Worm (Caenorhabditis elegans) whole organism, mixed stage, embryonic: ENCODE results near the gene C33E10.10.

Experiments used
- M03D4.4 ChIP-seq: sonication (generic microtip); optimal IDR thresholded peaks from 2 replicates; lab custom pipeline; 2017; ENCODE audit warnings: mild to moderate bottlenecking, missing genetic modification characterization, missing compliant biosample characterization
- blmp-1 ChIP-seq: fragments of 150-350 bp; optimal IDR thresholded peaks from 2 replicates; lab custom pipeline; 2014; ENCODE audit warnings: missing biosample characterization, missing genetic modification characterization
- ceh-43 ChIP-seq: fragments of 200-800 bp; sonication (Bioruptor generic); optimal IDR thresholded peaks from 2 replicates; lab custom pipeline; 2018; ENCODE audit warnings: mild to moderate bottlenecking, missing genetic modification characterization, moderate library complexity, missing compliant biosample characterization
- ceh-83 ChIP-seq: fragments of 200-800 bp; sonication (Bioruptor generic); optimal IDR thresholded peaks from 2 replicates; lab custom pipeline; 2018; ENCODE audit warnings: mild to moderate bottlenecking, missing genetic modification characterization, missing compliant biosample characterization
- ces-1 ChIP-seq: fragments of 150-350 bp; optimal IDR thresholded peaks from 2 replicates; lab custom pipeline; 2014; ENCODE audit warnings: missing biosample characterization, missing genetic modification reagents, missing genetic modification characterization
- cnd-1 ChIP-seq: fragments of 200-800 bp; sonication (Bioruptor generic); optimal IDR thresholded peaks from 2 replicates; lab custom pipeline; 2018; ENCODE audit warnings: mild to moderate bottlenecking, missing genetic modification characterization, missing compliant biosample characterization
- elt-1 ChIP-seq: sonication (generic microtip); optimal IDR thresholded peaks from 2 replicates; lab custom pipeline; 2017; ENCODE audit warnings: missing genetic modification characterization, mild to moderate bottlenecking, missing compliant biosample characterization, antibody characterized with exemption, moderate library complexity, borderline replicate concordance; ENCODE audit not compliant: insufficient read depth
- elt-3 ChIP-seq: fragments of 150-350 bp; optimal IDR thresholded peaks from 2 replicates; lab custom pipeline; 2014; ENCODE audit warnings: missing biosample characterization, missing genetic modification characterization
- flh-1 ChIP-seq: fragments of 200-800 bp; sonication (Bioruptor generic); optimal IDR thresholded peaks from 2 replicates; lab custom pipeline; 2018; ENCODE audit warnings: mild to moderate bottlenecking, missing genetic modification characterization, moderate library complexity, missing compliant biosample characterization
- ham-2 ChIP-seq: fragments of 200-800 bp; sonication (Bioruptor generic); optimal IDR thresholded peaks from 2 replicates; lab custom pipeline; 2018; ENCODE audit warnings: mild to moderate bottlenecking, missing genetic modification characterization, missing compliant biosample characterization
- hlh-1 ChIP-seq: fragments of 150-350 bp; optimal IDR thresholded peaks from 2 replicates; lab custom pipeline; 2014; ENCODE audit warnings: missing biosample characterization, missing genetic modification reagents, missing genetic modification characterization
- lin-13 ChIP-seq: fragments of 150-350 bp; optimal IDR thresholded peaks from 2 replicates; lab custom pipeline; 2014; ENCODE audit warnings: missing biosample characterization, missing genetic modification characterization
- lin-32 ChIP-seq: fragments of 200-800 bp; sonication (Bioruptor generic); optimal IDR thresholded peaks from 2 replicates; lab custom pipeline; 2018; ENCODE audit warnings: mild to moderate bottlenecking, missing genetic modification characterization, missing compliant biosample characterization
- lsy-2 ChIP-seq: fragments of 150-350 bp; optimal IDR thresholded peaks from 2 replicates; lab custom pipeline; 2014; ENCODE audit warnings: missing biosample characterization, missing genetic modification characterization
- mab-5 ChIP-seq: fragments of 150-350 bp; optimal IDR thresholded peaks from 2 replicates; lab custom pipeline; 2014; ENCODE audit warnings: missing biosample characterization, missing genetic modification characterization
- mep-1 ChIP-seq: fragments of 150-350 bp; optimal IDR thresholded peaks from 2 replicates; lab custom pipeline; 2017; ENCODE audit warnings: missing biosample characterization, missing genetic modification reagents, missing genetic modification characterization, inconsistent platforms
- nhr-12 ChIP-seq: fragments of 150-350 bp; optimal IDR thresholded peaks from 2 replicates; lab custom pipeline; 2014; ENCODE audit warnings: missing biosample characterization, missing genetic modification characterization
- nhr-2 ChIP-seq: fragments of 150-350 bp; optimal IDR thresholded peaks from 2 replicates; lab custom pipeline; 2014; ENCODE audit warnings: missing biosample characterization, missing genetic modification characterization
- nhr-237 ChIP-seq: fragments of 150-350 bp; optimal IDR thresholded peaks from 2 replicates; lab custom pipeline; 2014; ENCODE audit warnings: missing biosample characterization, missing genetic modification characterization
- nhr-76 ChIP-seq: sonication (generic microtip); optimal IDR thresholded peaks from 2 replicates; lab custom pipeline; 2017; ENCODE audit warnings: missing biosample characterization, missing genetic modification characterization
- pha-4 ChIP-seq: fragments of 150-350 bp; optimal IDR thresholded peaks from 2 replicates; lab custom pipeline; 2018; ENCODE audit warnings: missing biosample characterization, missing genetic modification reagents, missing genetic modification characterization
- sem-2 ChIP-seq: fragments of 200-800 bp; sonication (Bioruptor generic); optimal IDR thresholded peaks from 2 replicates; lab custom pipeline; 2018; ENCODE audit warnings: mild to moderate bottlenecking, missing genetic modification characterization, missing compliant biosample characterization
- snpc-4 ChIP-seq: fragments of 150-350 bp; optimal IDR thresholded peaks from 2 replicates; lab custom pipeline; 2014; ENCODE audit warnings: missing biosample characterization, missing genetic modification characterization
- sptf-1 ChIP-seq: sonication (generic microtip); optimal IDR thresholded peaks from 2 replicates; lab custom pipeline; 2017; ENCODE audit warnings: mild to moderate bottlenecking, missing genetic modification characterization, moderate library complexity, missing compliant biosample characterization
- tbx-8 ChIP-seq: fragments of 200-800 bp; sonication (Bioruptor generic); optimal IDR thresholded peaks from 2 replicates; lab custom pipeline; 2018; ENCODE audit warnings: mild to moderate bottlenecking, missing genetic modification characterization, moderate library complexity, missing compliant biosample characterization
- unc-120 ChIP-seq: sonication (generic microtip); optimal IDR thresholded peaks from 2 replicates; lab custom pipeline; 2017; ENCODE audit warnings: missing genetic modification characterization, missing compliant biosample characterization; ENCODE audit not compliant: poor library complexity, severe bottlenecking
- unc-39 ChIP-seq: fragments of 150-350 bp; optimal IDR thresholded peaks from 2 replicates; lab custom pipeline; 2014; ENCODE audit warnings: missing biosample characterization, missing genetic modification characterization
- unc-62 ChIP-seq: fragments of 150-350 bp; optimal IDR thresholded peaks from 2 replicates; lab custom pipeline; 2014; ENCODE audit warnings: missing biosample characterization, missing genetic modification reagents, missing genetic modification characterization
- zip-8 ChIP-seq: fragments of 150-350 bp; optimal IDR thresholded peaks from 2 replicates; lab custom pipeline; 2014; ENCODE audit warnings: missing biosample characterization, missing genetic modification characterization

C33E10.10 gene

DNA sequence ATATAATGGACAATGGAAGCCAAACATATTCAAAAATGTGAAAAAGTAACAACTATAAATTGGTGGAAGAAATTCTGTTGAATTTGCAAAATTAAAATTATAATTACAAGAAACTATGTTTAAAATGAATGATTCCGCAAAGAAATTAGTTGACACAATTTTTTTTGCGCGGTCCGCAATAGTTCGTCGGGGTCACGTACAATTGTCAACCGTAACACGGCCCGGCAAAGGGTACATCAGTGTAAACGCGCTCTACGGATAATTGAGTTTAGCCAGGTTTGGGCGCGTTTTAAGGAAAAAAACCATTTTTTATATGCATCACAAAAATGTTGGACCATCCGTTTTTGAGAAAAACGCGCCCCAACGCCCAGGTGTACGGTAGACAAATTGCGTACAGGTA is 4.4 kb downstream of the C33E10.10 start:
- TF ChIP-seq hlh-1 (tag; lab: Kevin White, UChicago) (no peak), snpc-4 (tag; lab: Kevin White, UChicago) (no peak), lsy-2 (tag; lab: Kevin White, UChicago) (peak; percentile 56)

DNA sequence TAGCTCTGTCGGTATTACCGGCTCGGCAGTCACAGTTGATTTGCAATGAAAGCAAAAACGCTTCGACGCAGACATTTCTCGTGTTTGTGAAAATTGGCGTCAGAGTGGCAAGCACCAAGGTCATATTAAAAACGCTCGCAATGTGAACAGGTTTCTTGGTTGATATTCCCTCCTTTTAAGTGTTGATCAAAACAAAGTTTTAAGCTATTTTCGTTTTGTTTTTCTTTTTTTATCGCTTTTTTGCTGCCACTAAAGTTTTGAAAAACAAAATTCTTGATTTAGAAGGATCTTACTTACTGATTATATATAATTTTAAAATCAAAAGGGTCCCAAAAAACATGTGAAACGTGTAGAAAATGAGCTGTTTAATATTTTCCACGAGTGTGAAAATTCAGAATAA is 7.1 kb downstream of the C33E10.10 start, which contains the start of gene C33E10.8:
C33E10.8 (minus strand) TSS at position 101 of the 400 bp plus-strand sequence.
- no peak for TF ChIP-seq ces-1 (GFP tag; lab: Kevin White, UChicago)
- TF ChIP-seq lin-13 = no peak
- no peak for TF ChIP-seq nhr-2
- TF ChIP-seq snpc-4 (tag; lab: Kevin White, UChicago) = no peak
- no peak for TF ChIP-seq tbx-8 (GFP tag; lab: Kevin White, UChicago)
- TF ChIP-seq unc-62 (GFP tag; lab: Kevin White, UChicago) = no peak
- TF ChIP-seq ham-2 (GFP tag; lab: Kevin White, UChicago) = no peak
- no peak for TF ChIP-seq elt-1
- TF ChIP-seq, all 35 proteins: peak for 0

DNA sequence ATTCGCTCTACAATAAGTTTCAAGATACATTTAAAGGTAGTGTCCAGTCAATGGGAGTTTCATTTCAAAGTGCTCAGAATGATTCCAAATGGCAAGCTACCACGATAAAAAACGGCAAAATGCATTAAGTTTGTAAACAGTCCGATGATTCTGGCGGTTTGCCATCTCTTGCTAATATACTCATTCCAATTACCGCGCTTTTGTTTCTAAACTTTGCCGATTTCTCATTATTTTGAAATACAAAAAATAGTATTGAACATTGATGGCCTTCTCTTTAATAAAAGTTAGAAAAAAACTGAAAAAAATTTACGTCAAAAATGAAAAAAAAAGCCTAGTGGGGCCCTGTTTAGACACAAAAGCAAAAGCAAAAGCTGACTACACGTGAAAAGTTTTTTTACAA is 7.8 kb downstream of the C33E10.10 start:
- TF ChIP-seq unc-39 (tag; lab: Kevin White, UChicago) = no peak
- TF ChIP-seq tbx-8 (GFP tag; lab: Kevin White, UChicago) = no peak
- no peak for TF ChIP-seq M03D4.4 (tag; lab: Kevin White, UChicago)
- TF ChIP-seq nhr-76 (tag; lab: Kevin White, UChicago) = no peak
- no peak for TF ChIP-seq lin-13
- TF ChIP-seq elt-1 = no peak
- TF ChIP-seq nhr-12 (tag; lab: Kevin White, UChicago) = no peak
- no peak for TF ChIP-seq mep-1
- no peak for TF ChIP-seq sem-2
- no peak for TF ChIP-seq ceh-83 (GFP tag; lab: Kevin White, UChicago)
- TF ChIP-seq lin-32 = no peak
- no peak for TF ChIP-seq unc-120 (tag; lab: Kevin White, UChicago)
- no peak for TF ChIP-seq pha-4
- no peak for TF ChIP-seq nhr-2
- no peak for TF ChIP-seq nhr-237 (tag; lab: Kevin White, UChicago)
- no peak for TF ChIP-seq cnd-1 (tag; lab: Kevin White, UChicago)
- TF ChIP-seq zip-8 = no peak

DNA sequence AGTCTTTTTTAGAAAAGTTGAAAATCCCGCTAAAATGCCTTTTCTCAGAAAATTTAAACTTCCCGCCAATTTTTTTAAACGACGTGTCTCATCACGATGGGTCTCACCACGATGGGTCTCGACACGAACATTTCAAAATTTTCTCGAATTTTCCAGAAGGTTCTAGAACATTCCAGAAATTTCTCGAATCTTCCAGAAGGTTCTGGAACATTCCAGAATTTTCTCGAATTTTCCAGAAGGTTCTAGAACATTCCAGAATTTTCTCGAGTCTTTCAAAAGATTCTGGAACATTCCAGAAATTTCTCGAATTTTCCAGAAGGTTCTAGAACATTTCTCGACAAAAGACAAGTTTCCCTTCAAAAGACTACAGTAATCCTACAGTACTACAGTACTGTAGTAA is 13.4 kb downstream of the C33E10.10 start:
- TF ChIP-seq sptf-1 (tag; lab: Kevin White, UChicago) (no peak), ces-1 (GFP tag; lab: Kevin White, UChicago) (no peak), nhr-2 (no peak), ceh-83 (GFP tag; lab: Kevin White, UChicago) (peak; percentile 87), lin-13 (no peak), cnd-1 (tag; lab: Kevin White, UChicago) (no peak), ceh-43 (no peak), sem-2 (peak; percentile 55)

DNA sequence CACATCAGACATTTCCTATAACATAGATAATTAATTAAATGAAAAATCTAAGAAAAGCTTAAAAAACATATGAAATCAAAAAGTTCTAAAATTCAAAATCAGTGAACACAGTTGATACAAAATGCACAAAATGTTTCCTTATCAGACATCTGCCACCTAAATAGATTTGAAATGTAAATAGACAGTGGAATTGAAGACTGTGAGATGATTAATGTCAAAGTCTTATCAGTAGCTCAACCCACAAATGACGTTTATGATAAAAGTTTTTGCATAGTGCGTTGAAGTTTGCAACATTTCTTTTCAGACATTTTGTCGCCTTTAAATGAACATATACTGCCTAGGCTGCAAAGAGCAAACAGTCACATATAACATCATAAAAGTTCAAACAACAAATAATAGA is 45.0 kb downstream of the C33E10.10 start, which contains the start of gene Y40C7B.4:
Y40C7B.4 (minus strand) TSS at position 19 of the 400 bp plus-strand sequence.
- TF ChIP-seq M03D4.4 (tag; lab: Kevin White, UChicago) (no peak), zip-8 (no peak), flh-1 (GFP tag; lab: Kevin White, UChicago) (no peak), blmp-1 (tag; lab: Kevin White, UChicago) (no peak), nhr-2 (no peak), pha-4 (no peak), snpc-4 (tag; lab: Kevin White, UChicago) (no peak), lin-13 (no peak), mab-5 (tag; lab: Kevin White, UChicago) (no peak), ceh-43 (no peak), mep-1 (no peak), unc-62 (GFP tag; lab: Kevin White, UChicago) (no peak), cnd-1 (tag; lab: Kevin White, UChicago) (no peak), lsy-2 (tag; lab: Kevin White, UChicago) (no peak), hlh-1 (tag; lab: Kevin White, UChicago) (no peak), elt-3 (tag; lab: Kevin White, UChicago) (no peak), unc-39 (tag; lab: Kevin White, UChicago) (no peak), lin-32 (no peak), sem-2 (no peak), ham-2 (GFP tag; lab: Kevin White, UChicago) (no peak)
